Worm (Caenorhabditis elegans) whole organism, L2 larva: ENCODE measurements around the gene cutl-28.

Experiments used
- C34F6.9 ChIP-seq: fragments of 150-350 bp; optimal IDR thresholded peaks from 2 replicates; lab custom pipeline; 2014; ENCODE audit warnings: missing biosample characterization, missing genetic modification characterization
- F13H6.1 ChIP-seq: sonication (generic microtip); optimal IDR thresholded peaks from 2 replicates; lab custom pipeline; 2016; ENCODE audit warnings: missing genetic modification characterization, missing compliant biosample characterization
- R02D3.7 ChIP-seq: fragments of 150-350 bp; optimal IDR thresholded peaks from 2 replicates; lab custom pipeline; 2014; ENCODE audit warnings: missing biosample characterization, missing genetic modification characterization
- Y55F3AM.14 ChIP-seq: fragments of 200-800 bp; sonication (Bioruptor generic); optimal IDR thresholded peaks from 2 replicates; lab custom pipeline; 2018; ENCODE audit warnings: mild to moderate bottlenecking, missing genetic modification characterization, missing compliant biosample characterization
- ZK546.5 ChIP-seq: sonication (generic microtip); optimal IDR thresholded peaks from 2 replicates; lab custom pipeline; 2017; ENCODE audit warnings: missing biosample characterization, missing genetic modification characterization
- alr-1 ChIP-seq: fragments of 150-350 bp; optimal IDR thresholded peaks from 2 replicates; lab custom pipeline; 2014; ENCODE audit warnings: missing biosample characterization, missing genetic modification characterization
- aly-2 ChIP-seq: fragments of 150-350 bp; optimal IDR thresholded peaks from 2 replicates; lab custom pipeline; 2014; ENCODE audit warnings: missing biosample characterization, missing genetic modification characterization
- ama-1 ChIP-seq: fragments of 150-350 bp; optimal IDR thresholded peaks from 2 replicates; lab custom pipeline; 2018; ENCODE audit warnings: inconsistent platforms
- blmp-1 ChIP-seq: sonication (generic microtip); optimal IDR thresholded peaks from 2 replicates; lab custom pipeline; 2017; ENCODE audit warnings: missing genetic modification characterization, mild to moderate bottlenecking, missing compliant biosample characterization, antibody characterized with exemption, moderate library complexity; ENCODE audit not compliant: insufficient read depth
- ceh-16 ChIP-seq: fragments of 150-350 bp; optimal IDR thresholded peaks from 2 replicates; lab custom pipeline; 2014; ENCODE audit warnings: missing biosample characterization, missing genetic modification characterization
- ceh-82 ChIP-seq: fragments of 150-350 bp; optimal IDR thresholded peaks from 2 replicates; lab custom pipeline; 2014; ENCODE audit warnings: missing biosample characterization, missing genetic modification characterization
- crh-2 ChIP-seq: sonication (generic microtip); optimal IDR thresholded peaks from 2 replicates; lab custom pipeline; 2017; ENCODE audit warnings: missing biosample characterization, missing genetic modification characterization
- egl-27 ChIP-seq: sonication (generic microtip); optimal IDR thresholded peaks from 3 replicates; lab custom pipeline; 2017; ENCODE audit warnings: missing biosample characterization, missing genetic modification reagents, missing genetic modification characterization
- elt-1 ChIP-seq: fragments of 150-350 bp; optimal IDR thresholded peaks from 2 replicates; lab custom pipeline; 2014; ENCODE audit warnings: missing biosample characterization, missing genetic modification characterization
- elt-3 ChIP-seq: sonication (generic microtip); optimal IDR thresholded peaks from 2 replicates; lab custom pipeline; 2017; ENCODE audit warnings: missing biosample characterization, missing genetic modification characterization
- fos-1 ChIP-seq: fragments of 150-350 bp; optimal IDR thresholded peaks from 2 replicates; lab custom pipeline; 2014; ENCODE audit warnings: missing biosample characterization, missing genetic modification characterization
- gmeb-1 ChIP-seq: fragments of 150-350 bp; optimal IDR thresholded peaks from 2 replicates; lab custom pipeline; 2014; ENCODE audit warnings: missing biosample characterization, missing genetic modification characterization
- lin-13 ChIP-seq: fragments of 150-350 bp; optimal IDR thresholded peaks from 2 replicates; lab custom pipeline; 2014; ENCODE audit warnings: missing biosample characterization, missing genetic modification reagents, missing genetic modification characterization
- lin-39 ChIP-seq: fragments of 150-350 bp; optimal IDR thresholded peaks from 2 replicates; lab custom pipeline; 2014; ENCODE audit warnings: missing biosample characterization, missing genetic modification reagents, missing genetic modification characterization
- lsy-2 ChIP-seq, 2 experiments: fragments of 150-350 bp in 1 of 2; sonication (generic microtip) in 1 of 2; optimal IDR thresholded peaks; 2 replicates each; lab custom pipeline; 2014 to 2017; ENCODE audit warnings: missing biosample characterization in 2 of 2, missing genetic modification characterization in 2 of 2
- mbf-1 ChIP-seq: sonication (generic microtip); optimal IDR thresholded peaks from 2 replicates; lab custom pipeline; 2017; ENCODE audit warnings: missing biosample characterization, missing genetic modification characterization
- mdl-1 ChIP-seq, 2 experiments: fragments of 150-350 bp in 1 of 2; sonication (generic microtip) in 1 of 2; optimal IDR thresholded peaks; 2 replicates each; lab custom pipeline; 2017; ENCODE audit warnings: missing biosample characterization in 2 of 2, missing genetic modification characterization in 2 of 2
- nhr-10 ChIP-seq: sonication (generic microtip); optimal IDR thresholded peaks from 2 replicates; lab custom pipeline; 2017; ENCODE audit warnings: missing biosample characterization, missing genetic modification characterization
- nhr-11 ChIP-seq: fragments of 150-350 bp; optimal IDR thresholded peaks from 2 replicates; lab custom pipeline; 2014; ENCODE audit warnings: missing biosample characterization, missing genetic modification characterization
- nhr-129 ChIP-seq: fragments of 150-350 bp; optimal IDR thresholded peaks from 2 replicates; lab custom pipeline; 2014; ENCODE audit warnings: missing biosample characterization, missing genetic modification characterization
- nhr-21 ChIP-seq: fragments of 150-350 bp; optimal IDR thresholded peaks from 2 replicates; lab custom pipeline; 2014; ENCODE audit warnings: missing biosample characterization, missing genetic modification characterization
- nhr-23 ChIP-seq: fragments of 150-350 bp; optimal IDR thresholded peaks from 2 replicates; lab custom pipeline; 2014; ENCODE audit warnings: missing biosample characterization, missing genetic modification reagents, missing genetic modification characterization
- nhr-237 ChIP-seq: fragments of 150-350 bp; optimal IDR thresholded peaks from 2 replicates; lab custom pipeline; 2014; ENCODE audit warnings: missing biosample characterization, missing genetic modification characterization
- nhr-25 ChIP-seq: fragments of 150-350 bp; sonication (generic microtip); optimal IDR thresholded peaks from 3 replicates; lab custom pipeline; 2014; ENCODE audit warnings: missing biosample characterization, missing genetic modification characterization
- nhr-77 ChIP-seq: fragments of 150-350 bp; optimal IDR thresholded peaks from 2 replicates; lab custom pipeline; 2014; ENCODE audit warnings: missing biosample characterization, missing genetic modification characterization
- peb-1 ChIP-seq: fragments of 150-350 bp; optimal IDR thresholded peaks from 2 replicates; lab custom pipeline; 2014; ENCODE audit warnings: missing biosample characterization, missing genetic modification characterization
- skn-1 ChIP-seq: sonication (generic microtip); optimal IDR thresholded peaks from 2 replicates; lab custom pipeline; 2017; ENCODE audit warnings: missing biosample characterization, missing genetic modification characterization
- sma-3 ChIP-seq: sonication (generic microtip); optimal IDR thresholded peaks from 2 replicates; lab custom pipeline; 2016; ENCODE audit warnings: missing genetic modification reagents, missing genetic modification characterization, missing compliant biosample characterization
- sma-9 ChIP-seq, 2 experiments: fragments of 150-350 bp in 1 of 2; sonication (generic microtip) in 1 of 2; optimal IDR thresholded peaks; 2 replicates each; lab custom pipeline; 2014 to 2016; ENCODE audit warnings: missing genetic modification characterization in 2 of 2, mild to moderate bottlenecking in 1 of 2, missing biosample characterization in 1 of 2, missing compliant biosample characterization in 1 of 2, missing genetic modification reagents in 1 of 2, moderate library complexity in 1 of 2
- unc-39 ChIP-seq: fragments of 150-350 bp; optimal IDR thresholded peaks from 2 replicates; lab custom pipeline; 2014; ENCODE audit warnings: missing biosample characterization, missing genetic modification characterization
- unc-55 ChIP-seq: fragments of 150-350 bp; sonication (generic microtip); optimal IDR thresholded peaks from 3 replicates; lab custom pipeline; 2014; ENCODE audit warnings: missing biosample characterization, missing genetic modification reagents, missing genetic modification characterization
- unc-62 ChIP-seq: fragments of 150-350 bp; optimal IDR thresholded peaks from 2 replicates; lab custom pipeline; 2014; ENCODE audit warnings: missing biosample characterization, missing genetic modification reagents, missing genetic modification characterization
- zag-1 ChIP-seq: fragments of 150-350 bp; optimal IDR thresholded peaks from 2 replicates; lab custom pipeline; 2014; ENCODE audit warnings: missing biosample characterization, missing genetic modification characterization
- ztf-11 ChIP-seq: sonication (generic microtip); optimal IDR thresholded peaks from 2 replicates; lab custom pipeline; 2017; ENCODE audit warnings: missing biosample characterization, missing genetic modification characterization
- ztf-4 ChIP-seq: fragments of 150-350 bp; optimal IDR thresholded peaks from 2 replicates; lab custom pipeline; 2014; ENCODE audit warnings: missing biosample characterization, missing genetic modification characterization

Gene cutl-28

DNA sequence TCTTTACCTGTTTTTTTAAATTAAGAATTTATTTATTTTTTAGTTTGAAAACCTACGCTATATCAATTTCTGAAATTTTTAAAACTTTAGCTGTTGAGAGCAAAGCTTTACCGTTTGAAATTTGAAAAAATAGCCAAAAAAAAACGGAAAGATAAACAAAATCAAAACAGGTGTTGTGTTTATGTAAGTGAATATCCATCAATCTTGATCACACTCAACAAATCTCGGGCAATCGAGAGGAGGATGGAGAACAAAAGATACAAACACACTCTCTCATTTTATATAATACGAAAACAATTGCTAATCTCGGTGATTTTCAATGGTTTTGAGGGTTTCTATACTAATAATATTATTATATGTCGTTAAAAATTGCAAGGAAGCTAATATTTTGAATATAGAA is 22.7 kb upstream of the cutl-28 start:
- TF ChIP-seq nhr-237 (tag; lab: Kevin White, UChicago) = no peak
- no peak for TF ChIP-seq peb-1
- no peak for TF ChIP-seq nhr-25 (tag; lab: Kevin White, UChicago)
- no peak for TF ChIP-seq unc-55 (GFP tag; lab: Kevin White, UChicago)
- no peak for TF ChIP-seq ZK546.5 (tag; lab: Kevin White, UChicago)
- no peak for TF ChIP-seq skn-1 (tag; lab: Kevin White, UChicago)
- TF ChIP-seq ceh-16 = no peak
- no peak for TF ChIP-seq nhr-77 (tag; lab: Kevin White, UChicago)
- no peak for TF ChIP-seq elt-1
- no peak for TF ChIP-seq lin-13 (GFP tag; lab: Kevin White, UChicago)
- no peak for TF ChIP-seq nhr-23 (tag; lab: Kevin White, UChicago)
- no peak for TF ChIP-seq gmeb-1 (tag; lab: Kevin White, UChicago)
- TF ChIP-seq fos-1 (tag; lab: Kevin White, UChicago) = no peak
- TF ChIP-seq lin-39 (tag; lab: Kevin White, UChicago) = no peak
- no peak for TF ChIP-seq nhr-129 (tag; lab: Kevin White, UChicago)
- no peak for TF ChIP-seq ztf-4
- TF ChIP-seq R02D3.7 (tag; lab: Kevin White, UChicago) = no peak
- no peak for TF ChIP-seq crh-2 (tag; lab: Kevin White, UChicago)
- TF ChIP-seq, all 48 proteins: peak for 0

DNA sequence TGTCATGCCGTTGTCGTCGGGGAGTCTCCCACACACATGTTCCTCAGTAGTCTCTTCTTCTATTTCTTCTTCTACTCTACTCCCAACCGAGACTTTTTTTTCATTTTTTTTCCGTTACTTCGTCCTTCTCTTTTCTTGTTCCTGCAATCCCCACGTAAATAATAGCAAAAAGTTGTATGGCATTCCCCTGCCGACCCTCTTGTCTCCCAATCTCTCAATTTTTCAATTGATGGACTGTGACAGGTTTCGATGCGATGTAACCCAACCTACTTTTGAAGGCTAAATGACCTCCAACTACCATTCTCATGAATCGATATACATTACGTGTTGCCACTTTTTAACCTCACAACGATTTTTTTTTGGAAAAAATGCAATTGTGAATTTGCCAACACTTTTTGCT is 20.2 kb upstream of the cutl-28 start:
- TF ChIP-seq F13H6.1 (tag; lab: Kevin White, UChicago) = no peak
- TF ChIP-seq alr-1 (tag; lab: Kevin White, UChicago) = no peak
- no peak for TF ChIP-seq mdl-1 (tag; optimal IDR thresholded peaks at IDR 0.05; lab: Kevin White, UChicago)
- TF ChIP-seq skn-1 (tag; lab: Kevin White, UChicago) = no peak
- no peak for TF ChIP-seq nhr-77 (tag; lab: Kevin White, UChicago)
- no peak for TF ChIP-seq elt-3 (tag; lab: Kevin White, UChicago)
- no peak for TF ChIP-seq crh-2 (tag; lab: Kevin White, UChicago)
- TF ChIP-seq lin-13 (GFP tag; lab: Kevin White, UChicago) = no peak
- no peak for TF ChIP-seq ama-1 (lab: Kevin White, UChicago)
- TF ChIP-seq sma-9 (GFP tag; optimal IDR thresholded peaks at IDR 0.05; lab: Kevin White, UChicago) = no peak
- TF ChIP-seq sma-9 (tag; optimal IDR thresholded peaks at IDR 0.05; lab: Kevin White, UChicago) = no peak
- TF ChIP-seq mbf-1 (tag; lab: Kevin White, UChicago) = no peak
- TF ChIP-seq nhr-21 = no peak
- TF ChIP-seq zag-1 = no peak
- TF ChIP-seq gmeb-1 (tag; lab: Kevin White, UChicago) = no peak
- no peak for TF ChIP-seq unc-39 (tag; lab: Kevin White, UChicago)
- TF ChIP-seq Y55F3AM.14 (GFP tag; lab: Kevin White, UChicago) = no peak
- TF ChIP-seq ztf-11 (tag; lab: Kevin White, UChicago) = no peak
- TF ChIP-seq egl-27 (tag; lab: Kevin White, UChicago) = no peak
- no peak for TF ChIP-seq fos-1 (tag; lab: Kevin White, UChicago)
- no peak for TF ChIP-seq unc-55 (GFP tag; lab: Kevin White, UChicago)
- no peak for TF ChIP-seq nhr-11 (tag; lab: Kevin White, UChicago)
- TF ChIP-seq blmp-1 (tag; lab: Kevin White, UChicago) = no peak
- TF ChIP-seq R02D3.7 (tag; lab: Kevin White, UChicago) = no peak
- no peak for TF ChIP-seq nhr-10 (tag; lab: Kevin White, UChicago)
- peak in 1 of 2 experiments; percentile 14 for TF ChIP-seq lsy-2 (tag; optimal IDR thresholded peaks at IDR 0.05; lab: Kevin White, UChicago)
- no peak for TF ChIP-seq lin-39 (tag; lab: Kevin White, UChicago)
- TF ChIP-seq nhr-25 (tag; lab: Kevin White, UChicago) = peak; percentile 29
- no peak for TF ChIP-seq nhr-23 (tag; lab: Kevin White, UChicago)
- no peak for TF ChIP-seq peb-1
- TF ChIP-seq nhr-129 (tag; lab: Kevin White, UChicago) = peak; percentile 10
- peak; percentile 29 for TF ChIP-seq C34F6.9 (tag; lab: Kevin White, UChicago)
- no peak for TF ChIP-seq ceh-82
- TF ChIP-seq unc-62 = no peak

DNA sequence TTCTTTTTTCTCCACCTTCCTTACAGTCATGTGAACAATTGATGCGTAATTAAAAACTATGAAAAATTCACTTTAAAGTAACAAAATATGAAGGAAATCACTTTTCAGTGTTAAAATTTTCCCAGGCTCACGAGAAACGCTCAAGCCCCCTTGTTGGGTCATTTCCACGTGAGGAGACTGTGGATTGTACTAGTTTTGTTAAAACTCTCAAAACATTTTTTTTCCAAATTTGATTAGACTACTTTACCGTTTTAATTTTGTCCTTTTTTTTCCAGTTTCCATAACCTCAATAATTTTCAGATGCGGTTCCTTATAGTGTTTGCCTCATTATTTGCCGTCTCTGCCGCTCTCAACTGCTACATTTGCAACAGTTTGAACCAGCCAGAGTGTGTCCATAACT is 19.1 kb upstream of the cutl-28 start, which contains the start of gene K11H12.7:
TSS of gene K11H12.7 (plus strand) at position 301 of the 400 bp plus-strand sequence.
- TF ChIP-seq ama-1 (lab: Kevin White, UChicago) = no peak
- no peak for TF ChIP-seq Y55F3AM.14 (GFP tag; lab: Kevin White, UChicago)
- no peak for TF ChIP-seq peb-1
- TF ChIP-seq blmp-1 (tag; lab: Kevin White, UChicago) = no peak
- TF ChIP-seq sma-3 (GFP tag; lab: Kevin White, UChicago) = no peak
- TF ChIP-seq C34F6.9 (tag; lab: Kevin White, UChicago) = no peak
- no peak for TF ChIP-seq ztf-11 (tag; lab: Kevin White, UChicago)
- no peak for TF ChIP-seq unc-39 (tag; lab: Kevin White, UChicago)
- TF ChIP-seq aly-2 (tag; lab: Kevin White, UChicago) = no peak
- no peak for TF ChIP-seq sma-9 (GFP tag; optimal IDR thresholded peaks at IDR 0.05; lab: Kevin White, UChicago)
- TF ChIP-seq sma-9 (tag; optimal IDR thresholded peaks at IDR 0.05; lab: Kevin White, UChicago) = no peak
